Worm (Caenorhabditis elegans) whole organism, L3 larva: Measurements from ENCODE around the gene C44E12.1.

Experiments used
- skn-1 ChIP-seq: fragments of 150-350 bp; optimal IDR thresholded peaks from 2 replicates; lab custom pipeline; 2014; ENCODE audit warnings: missing biosample characterization, missing genetic modification characterization
- zag-1 ChIP-seq: fragments of 150-350 bp; optimal IDR thresholded peaks from 2 replicates; lab custom pipeline; 2014; ENCODE audit warnings: missing biosample characterization, missing genetic modification characterization

DNA sequence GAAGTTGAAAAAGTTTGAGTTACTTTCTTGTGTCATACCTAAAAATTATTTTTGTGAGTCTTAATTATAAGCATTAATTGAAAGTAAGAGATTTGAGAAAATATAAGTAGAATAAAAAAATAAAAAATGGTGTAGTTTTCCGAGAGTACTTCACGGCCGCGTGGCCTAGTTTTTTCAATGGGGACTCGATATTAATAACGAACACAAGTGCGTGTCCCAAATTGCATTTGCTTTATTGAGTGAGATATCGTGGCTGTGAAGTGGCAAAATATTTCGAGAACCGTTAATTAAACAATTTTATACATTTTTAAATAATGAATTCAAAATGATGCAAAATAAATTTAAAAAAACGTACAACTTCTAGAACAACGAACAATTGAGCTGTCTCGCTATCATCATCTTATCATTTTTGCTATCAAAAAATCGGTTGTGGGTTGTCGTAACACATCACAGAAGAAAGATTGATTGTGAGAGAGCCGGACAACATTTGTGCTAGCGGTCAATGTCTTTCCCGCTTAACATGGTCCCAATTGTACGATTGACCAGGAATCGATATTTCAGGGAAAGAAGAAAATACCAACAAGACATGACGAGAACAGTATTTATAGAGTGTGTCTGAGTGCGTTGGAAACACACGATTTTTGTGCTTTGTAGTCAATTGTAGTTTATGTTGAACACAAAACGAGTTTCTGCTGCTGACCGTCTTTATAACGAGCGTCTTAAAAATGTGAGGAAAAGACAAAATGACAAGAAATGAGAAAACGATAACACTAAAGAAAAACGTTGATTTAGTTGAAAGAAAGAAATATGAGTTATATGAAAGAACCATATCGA is 26.8 kb upstream of the C44E12.1 start, which contains the start of gene apy-1:
- TF ChIP-seq skn-1 (tag; lab: Kevin White, UChicago): no peak
- no peak for TF ChIP-seq zag-1 (tag; lab: Kevin White, UChicago)
